Fruit fly (Drosophila melanogaster): ENCODE results near the gene btl.

The btl gene

DNA sequence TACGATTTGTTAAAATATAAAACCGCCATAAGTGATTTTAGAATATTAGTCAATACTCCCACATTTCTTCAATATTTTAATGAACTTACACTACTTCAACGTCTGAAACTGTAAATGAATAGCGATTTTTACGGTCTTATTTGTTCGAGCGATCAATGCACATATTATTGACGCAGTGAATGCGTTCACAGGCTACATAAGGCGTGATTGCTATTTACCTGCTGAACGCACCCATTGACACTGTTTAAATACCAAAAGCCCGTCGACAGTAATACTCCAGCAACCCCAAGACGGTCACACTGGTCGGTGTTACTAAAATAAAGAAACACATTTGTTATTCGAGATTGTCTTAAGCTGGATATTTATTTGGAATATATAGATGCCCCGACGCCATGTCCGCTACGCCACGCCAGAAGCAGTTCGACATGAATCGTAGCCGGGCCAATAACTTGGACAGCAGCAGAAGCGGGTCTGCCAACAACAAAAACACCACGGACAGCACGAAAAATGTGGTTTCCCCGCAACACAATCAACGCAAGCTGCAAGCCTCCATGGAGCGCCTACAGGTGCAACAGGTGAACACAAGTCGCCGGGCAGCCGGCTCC lies 24.5 kb upstream of the btl start, which contains the start of gene CG6833:
Gene CG6833, plus strand, starts transcription at position 263 of the 605 bp plus-strand sequence.
- TF ChIP-seq CG10147 (GFP tag; optimal IDR thresholded peaks at IDR 0.05): no peak
- TF ChIP-seq Gsc (GFP tag; IDR thresholded peaks at IDR 0.05): no peak
- TF ChIP-seq Camta (GFP tag; optimal IDR thresholded peaks at IDR 0.05): peak; percentile 36
- no peak for TF ChIP-seq dimm (GFP tag; IDR thresholded peaks at IDR 0.05)
- peak; percentile 44 for TF ChIP-seq CG12236 (GFP tag; optimal IDR thresholded peaks at IDR 0.05)
- peak; percentile 57 for TF ChIP-seq CG14667 (GFP tag; IDR thresholded peaks at IDR 0.05)
- TF ChIP-seq mirr (GFP tag; optimal IDR thresholded peaks at IDR 0.05): peak; percentile 62
- TF ChIP-seq CG1529 (GFP tag; optimal IDR thresholded peaks at IDR 0.05): no peak
- TF ChIP-seq gt (GFP tag; IDR thresholded peaks at IDR 0.05): peak; percentile 30; the same call in 1 of the 2 replicates
- TF ChIP-seq hkb (optimal IDR thresholded peaks at IDR 0.05): no peak
- peak; percentile 72 for TF ChIP-seq hkb (GFP tag; IDR thresholded peaks at IDR 0.05)
- peak; percentile 62; the same call in 1 of the 2 replicates for TF ChIP-seq esg (GFP tag; conservative IDR thresholded peaks at IDR 0.05)
- TF ChIP-seq chinmo (GFP tag; IDR thresholded peaks at IDR 0.05; ENCODE audit: partially characterized antibody): no peak
- TF ChIP-seq Ets65A (GFP tag): peak; percentile 99
- peak; percentile 71 for TF ChIP-seq Fer3 (tag; optimal IDR thresholded peaks at IDR 0.05)
- TF ChIP-seq BEAF-32 (GFP tag; optimal IDR thresholded peaks at IDR 0.05): peak; percentile 32
- TF ChIP-seq MBD-R2 (GFP tag; IDR thresholded peaks at IDR 0.05): peak; percentile 93
- TF ChIP-seq bbx (GFP tag; IDR thresholded peaks at IDR 0.05; ENCODE audit: partially characterized antibody): 0 out of 2 replicates have a peak, but pooled peaks have one; percentile 39
- TF ChIP-seq CG6813 (GFP tag; optimal IDR thresholded peaks at IDR 0.05): peak; percentile 45
- TF ChIP-seq lab (GFP tag; optimal IDR thresholded peaks at IDR 0.05): peak; percentile 74
- no peak for TF ChIP-seq Hey (tag; optimal IDR thresholded peaks at IDR 0.05)
- TF ChIP-seq lbe (GFP tag; optimal IDR thresholded peaks at IDR 0.05): no peak
- TF ChIP-seq ro (GFP tag; IDR thresholded peaks at IDR 0.05): no peak
- TF ChIP-seq CG1832 (GFP tag; optimal IDR thresholded peaks at IDR 0.05): no peak
- peak; percentile 68 for TF ChIP-seq CG17361 (GFP tag; IDR thresholded peaks at IDR 0.05)
- peak; percentile 37 for TF ChIP-seq Dek (tag; optimal IDR thresholded peaks at IDR 0.05)
- TF ChIP-seq zen2 (GFP tag; IDR thresholded peaks at IDR 0.05; ENCODE audit: partially characterized antibody): no peak
- TF ChIP-seq tup (GFP tag; optimal IDR thresholded peaks at IDR 0.05): no peak
- no peak for TF ChIP-seq gcm2 (GFP tag; optimal IDR thresholded peaks at IDR 0.05)
- TF ChIP-seq CG11247 (GFP tag; IDR thresholded peaks at IDR 0.05): peak; percentile 82
- peak; percentile 74 for TF ChIP-seq CG5245 (GFP tag; optimal IDR thresholded peaks at IDR 0.05)
- peak; percentile 29 for TF ChIP-seq CG13123 (GFP tag; optimal IDR thresholded peaks at IDR 0.05)
- no peak for TF ChIP-seq CG4282 (GFP tag; optimal IDR thresholded peaks at IDR 0.05)
- TF ChIP-seq CG3995 (GFP tag; optimal IDR thresholded peaks at IDR 0.05): peak; percentile 99
- TF ChIP-seq CG6272 (GFP tag; IDR thresholded peaks at IDR 0.05): peak; percentile 73
- peak; percentile 65 for TF ChIP-seq CG7786 (GFP tag; optimal IDR thresholded peaks at IDR 0.05)
- TF ChIP-seq CG7372 (GFP tag; IDR thresholded peaks at IDR 0.05): peak; percentile 76
- TF ChIP-seq CG15011 (GFP tag; optimal IDR thresholded peaks at IDR 0.05): no peak
- peak; percentile 34 for TF ChIP-seq B-H2 (GFP tag; optimal IDR thresholded peaks at IDR 0.05)
- peak; percentile 69 for TF ChIP-seq gsb (GFP tag; IDR thresholded peaks at IDR 0.05)
- TF ChIP-seq sima (GFP tag; optimal IDR thresholded peaks at IDR 0.05): peak; percentile 0
- peak; percentile 76 for TF ChIP-seq Optix (GFP tag; IDR thresholded peaks at IDR 0.05)
- TF ChIP-seq CG3281 (GFP tag; optimal IDR thresholded peaks at IDR 0.05): peak; percentile 62
- TF ChIP-seq zf30C (GFP tag; optimal IDR thresholded peaks at IDR 0.05): no peak
- TF ChIP-seq Dfd (GFP tag; optimal IDR thresholded peaks at IDR 0.05): no peak
- TF ChIP-seq CrebB (tag; optimal IDR thresholded peaks at IDR 0.05): peak; percentile 26
- peak; percentile 41 for TF ChIP-seq CG13296 (GFP tag; optimal IDR thresholded peaks at IDR 0.05)
- TF ChIP-seq CG10654 (GFP tag; optimal IDR thresholded peaks at IDR 0.05): peak; percentile 61
- TF ChIP-seq CG15514 (GFP tag; optimal IDR thresholded peaks at IDR 0.05): peak; percentile 69
- no peak for TF ChIP-seq Bdp1 (GFP tag; optimal IDR thresholded peaks at IDR 0.05)
- TF ChIP-seq Adf1 (GFP tag; IDR thresholded peaks at IDR 0.05): no peak
